Fruit fly (Drosophila melanogaster): ENCODE results near the gene CG9902.
A peak's percentile ranks its signal among the peaks of the same experiment; 100 is the strongest.

The CG9902 gene

dm6 chrX:16585569-16585968 lies 38.2 kb upstream of the CG9902 start:
- TF ChIP-seq D1 (tag; optimal IDR thresholded peaks at IDR 0.05) (no peak), CG15710 (tag; optimal IDR thresholded peaks at IDR 0.05) (peak; percentile 9), CG14655 (GFP tag; optimal IDR thresholded peaks at IDR 0.05) (peak; percentile 43), fd96Ca (GFP tag; IDR thresholded peaks at IDR 0.05) (no peak), Pif1B (GFP tag; optimal IDR thresholded peaks at IDR 0.05) (peak; percentile 18), CG17806 (tag; optimal IDR thresholded peaks at IDR 0.05) (peak; percentile 15), CG8159 (tag; optimal IDR thresholded peaks at IDR 0.05) (peak; percentile 40), CG13204 (GFP tag; optimal IDR thresholded peaks at IDR 0.05) (no peak), CG34367 (tag; optimal IDR thresholded peaks at IDR 0.05) (no peak), CG8301 (tag; optimal IDR thresholded peaks at IDR 0.05) (peak; percentile 35), CG4496 (GFP tag; IDR thresholded peaks at IDR 0.05) (0 out of 3 replicates have a peak, but pooled peaks have one; percentile 37), CG32121 (GFP tag; IDR thresholded peaks at IDR 0.05) (peak; percentile 67), gl (tag; optimal IDR thresholded peaks at IDR 0.05) (no peak), CG9948 (tag; optimal IDR thresholded peaks at IDR 0.05) (peak; percentile 24)

DNA sequence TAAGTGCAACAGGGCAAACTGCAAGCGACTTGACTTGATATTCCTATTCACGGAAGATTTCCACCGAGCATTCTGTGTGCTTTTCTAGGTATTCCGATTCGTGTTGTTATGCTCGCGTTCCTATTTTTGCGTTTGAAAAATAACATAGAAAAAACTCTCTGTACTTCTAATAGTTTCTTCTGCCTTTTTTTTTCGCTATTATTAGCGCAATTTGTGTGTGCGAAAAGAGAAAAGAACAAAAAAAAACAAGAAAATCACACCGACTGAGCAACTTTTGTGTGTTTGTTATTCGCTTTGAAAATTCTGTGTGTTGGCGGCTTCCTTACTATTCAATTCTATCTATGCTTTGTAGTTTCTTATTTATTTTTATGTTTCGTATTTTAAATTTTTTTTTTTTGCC lies 36.4 kb upstream of the CG9902 start:
- TF ChIP-seq Ets98B (GFP tag; IDR thresholded peaks at IDR 0.05) (peak; percentile 47), CG32121 (GFP tag; IDR thresholded peaks at IDR 0.05) (peak; percentile 54; the same call in 1 of the 2 replicates), CG14655 (GFP tag; optimal IDR thresholded peaks at IDR 0.05) (peak; percentile 42), rn (GFP tag; IDR thresholded peaks at IDR 0.05) (no peak), D1 (tag; optimal IDR thresholded peaks at IDR 0.05) (no peak), CG12605 (GFP tag; IDR thresholded peaks at IDR 0.05) (peak; percentile 33; the same call in 1 of the 2 replicates), CG8301 (tag; optimal IDR thresholded peaks at IDR 0.05) (peak; percentile 4)

- 0 out of 3 replicates have a peak, but pooled peaks have one; percentile 6 for TF ChIP-seq CG4496 (GFP tag; IDR thresholded peaks at IDR 0.05)
- no peak for TF ChIP-seq Pif1B (GFP tag; optimal IDR thresholded peaks at IDR 0.05)
Observed at dm6 chrX:16582145-16582544, 34.8 kb upstream of the CG9902 start.

dm6 chrX:16581703-16582102 lies 34.4 kb upstream of the CG9902 start:
- no peak for TF ChIP-seq CG15710 (tag; optimal IDR thresholded peaks at IDR 0.05)
- no peak for TF ChIP-seq CG4496 (GFP tag; IDR thresholded peaks at IDR 0.05)
- TF ChIP-seq Snoo (tag; optimal IDR thresholded peaks at IDR 0.05) = no peak
- peak; percentile 29 for TF ChIP-seq CG14655 (GFP tag; optimal IDR thresholded peaks at IDR 0.05)
- TF ChIP-seq CG32121 (GFP tag; IDR thresholded peaks at IDR 0.05) = no peak

DNA sequence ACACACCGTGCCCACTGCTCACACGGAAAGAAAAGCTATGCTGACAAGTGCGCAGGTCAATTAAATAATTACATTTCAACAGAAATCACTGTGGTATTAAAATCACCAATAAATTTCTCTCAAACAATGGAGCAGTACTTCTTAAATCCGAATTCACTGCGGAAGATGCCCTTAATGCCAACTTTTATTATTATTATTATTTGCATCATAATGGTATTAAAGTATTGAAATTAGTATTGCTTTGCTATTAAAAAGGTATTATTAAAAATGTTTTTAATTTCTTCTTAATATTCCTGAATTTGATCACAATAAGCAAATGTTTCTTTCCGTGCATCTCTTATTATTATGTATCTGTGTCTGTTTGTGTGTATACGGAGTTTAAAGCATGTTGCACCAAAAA lies 32.7 kb upstream of the CG9902 start:
- peak; percentile 22 for TF ChIP-seq CG9948 (tag; optimal IDR thresholded peaks at IDR 0.05)
- peak; percentile 8 for TF ChIP-seq CG8301 (tag; optimal IDR thresholded peaks at IDR 0.05)
- no peak for TF ChIP-seq fd96Ca (GFP tag; IDR thresholded peaks at IDR 0.05)
- no peak for TF ChIP-seq CG32121 (GFP tag; IDR thresholded peaks at IDR 0.05)
- TF ChIP-seq CG8159 (tag; optimal IDR thresholded peaks at IDR 0.05) = peak; percentile 48
- TF ChIP-seq gl (tag; optimal IDR thresholded peaks at IDR 0.05) = no peak
- TF ChIP-seq CG12605 (GFP tag; IDR thresholded peaks at IDR 0.05) = no peak
- TF ChIP-seq CG15710 (tag; optimal IDR thresholded peaks at IDR 0.05) = peak; percentile 26
- TF ChIP-seq CG14655 (GFP tag; optimal IDR thresholded peaks at IDR 0.05) = peak; percentile 23
- no peak for TF ChIP-seq CG13204 (GFP tag; optimal IDR thresholded peaks at IDR 0.05)
- TF ChIP-seq Pif1B (GFP tag; optimal IDR thresholded peaks at IDR 0.05) = no peak
- TF ChIP-seq CG34367 (tag; optimal IDR thresholded peaks at IDR 0.05) = no peak
- no peak for TF ChIP-seq CG4496 (GFP tag; IDR thresholded peaks at IDR 0.05)
- no peak for TF ChIP-seq D1 (tag; optimal IDR thresholded peaks at IDR 0.05)
- no peak for TF ChIP-seq Snoo (tag; optimal IDR thresholded peaks at IDR 0.05)
- no peak for TF ChIP-seq CG10348 (GFP tag; IDR thresholded peaks at IDR 0.05)
- TF ChIP-seq Ets98B (GFP tag; IDR thresholded peaks at IDR 0.05) = no peak
- TF ChIP-seq EcR (GFP tag; optimal IDR thresholded peaks at IDR 0.05) = no peak
- TF ChIP-seq rn (GFP tag; IDR thresholded peaks at IDR 0.05) = no peak
- TF ChIP-seq CG17806 (tag; optimal IDR thresholded peaks at IDR 0.05) = peak; percentile 11
- no peak for TF ChIP-seq Pif1A (GFP tag; optimal IDR thresholded peaks at IDR 0.05)

DNA sequence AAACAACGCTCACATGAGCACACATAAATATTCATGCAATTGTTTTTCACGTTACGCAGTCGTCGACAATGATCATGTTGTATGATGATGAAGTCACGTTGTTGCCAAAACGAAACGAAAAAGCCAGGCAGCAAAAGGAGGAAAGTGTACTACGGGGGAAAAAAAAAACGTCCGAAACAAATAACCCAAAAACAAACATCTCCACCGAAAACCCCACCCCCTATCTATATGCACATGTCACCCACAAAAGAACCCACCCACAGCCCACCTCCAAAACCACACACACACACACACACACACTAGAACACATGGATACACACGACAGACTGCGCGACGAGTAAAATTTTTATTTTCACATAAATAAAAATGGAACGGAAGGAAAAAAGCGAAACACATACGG lies 27.8 kb upstream of the CG9902 start:
- TF ChIP-seq CG15710 (tag; optimal IDR thresholded peaks at IDR 0.05) (no peak), CG10348 (GFP tag; IDR thresholded peaks at IDR 0.05) (no peak), Pif1B (GFP tag; optimal IDR thresholded peaks at IDR 0.05) (no peak), CG32121 (GFP tag; IDR thresholded peaks at IDR 0.05) (0 out of 2 replicates have a peak, but pooled peaks have one; percentile 12)

DNA sequence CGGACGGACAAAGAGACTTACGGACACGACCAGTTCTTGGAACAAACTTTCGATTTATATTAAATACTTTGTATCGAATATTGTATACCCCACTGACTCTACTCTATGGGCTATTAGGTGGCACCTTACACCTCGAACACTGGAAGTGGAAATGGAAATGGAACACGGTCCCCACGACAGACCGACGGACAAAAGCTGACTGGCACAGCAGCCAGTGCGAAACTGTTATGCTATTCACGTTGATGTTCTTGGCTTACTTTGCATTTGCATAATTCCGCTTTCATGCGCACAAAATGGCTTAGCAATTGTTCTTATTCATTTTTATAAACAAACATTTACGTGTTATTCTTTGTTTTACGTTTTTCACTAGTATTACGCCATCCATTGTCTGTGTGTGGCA lies 26.8 kb upstream of the CG9902 start:
- TF ChIP-seq Pif1B (GFP tag; optimal IDR thresholded peaks at IDR 0.05) (no peak), gl (tag; optimal IDR thresholded peaks at IDR 0.05) (no peak), CG32121 (GFP tag; IDR thresholded peaks at IDR 0.05) (no peak), D1 (tag; optimal IDR thresholded peaks at IDR 0.05) (no peak), CG10348 (GFP tag; IDR thresholded peaks at IDR 0.05) (no peak), CG34367 (tag; optimal IDR thresholded peaks at IDR 0.05) (no peak), EcR (GFP tag; optimal IDR thresholded peaks at IDR 0.05) (no peak), CG8159 (tag; optimal IDR thresholded peaks at IDR 0.05) (no peak), CG12605 (GFP tag; IDR thresholded peaks at IDR 0.05) (no peak), CG13204 (GFP tag; optimal IDR thresholded peaks at IDR 0.05) (no peak), CG14655 (GFP tag; optimal IDR thresholded peaks at IDR 0.05) (no peak), rn (GFP tag; IDR thresholded peaks at IDR 0.05) (no peak), CG4496 (GFP tag; IDR thresholded peaks at IDR 0.05) (no peak), fd96Ca (GFP tag; IDR thresholded peaks at IDR 0.05) (no peak), Snoo (tag; optimal IDR thresholded peaks at IDR 0.05) (no peak), Pif1A (GFP tag; optimal IDR thresholded peaks at IDR 0.05) (no peak), CG15710 (tag; optimal IDR thresholded peaks at IDR 0.05) (no peak)
